Fruit fly (Drosophila melanogaster) whole organism, embryonic: ENCODE results near the gene rho-5.

Experiments
- Ada2b ChIP-seq: fragments of 200-800 bp; sonication (Bioruptor generic); IDR thresholded peaks from 2 replicates; pipeline ENCODE4 v1.3.6; 2022; ENCODE audit warnings: missing biosample characterization, missing genetic modification characterization
- BEAF-32 ChIP-seq: fragments of 200-800 bp; sonication (Bioruptor generic); optimal IDR thresholded peaks from 3 replicates; lab custom pipeline; 2017; ENCODE audit warnings: missing biosample characterization, missing genetic modification characterization, mild to moderate bottlenecking, moderate library complexity, missing genetic modification reagents
- CG10321 ChIP-seq: fragments of 200-800 bp; sonication (Bioruptor generic); IDR thresholded peaks from 2 replicates; pipeline ENCODE4 v1.3.6; 2022; ENCODE audit warnings: missing biosample characterization, missing genetic modification characterization
- CG10543 ChIP-seq: fragments of 200-800 bp; sonication (Bioruptor generic); optimal IDR thresholded peaks from 3 replicates; lab custom pipeline; 2017; ENCODE audit warnings: missing biosample characterization, mild to moderate bottlenecking, missing genetic modification characterization, moderate library complexity
- CG10654 ChIP-seq: fragments of 200-800 bp; sonication (Bioruptor generic); optimal IDR thresholded peaks from 2 replicates; lab custom pipeline; 2016; ENCODE audit warnings: missing biosample characterization, missing genetic modification characterization
- CG12391 ChIP-seq: fragments of 200-800 bp; sonication (Bioruptor generic); optimal IDR thresholded peaks from 3 replicates; lab custom pipeline; 2018; ENCODE audit warnings: missing biosample characterization, mild to moderate bottlenecking, missing genetic modification characterization, moderate library complexity
- CG14710 ChIP-seq: fragments of 200-800 bp; sonication (Bioruptor generic); optimal IDR thresholded peaks from 3 replicates; lab custom pipeline; 2019; ENCODE audit warnings: missing biosample characterization, mild to moderate bottlenecking, missing genetic modification characterization, moderate library complexity
- CG15514 ChIP-seq: fragments of 200-800 bp; sonication (Bioruptor generic); optimal IDR thresholded peaks from 3 replicates; lab custom pipeline; 2017; ENCODE audit warnings: missing biosample characterization, missing genetic modification characterization, mild to moderate bottlenecking, moderate library complexity, missing genetic modification reagents
- CG17361 ChIP-seq: fragments of 200-800 bp; sonication (Bioruptor generic); IDR thresholded peaks from 3 replicates; pipeline ENCODE4 v1.3.6; 2022; ENCODE audit warnings: missing biosample characterization, missing genetic modification characterization
- CG18599 ChIP-seq: fragments of 200-800 bp; sonication (Bioruptor generic); optimal IDR thresholded peaks from 3 replicates; lab custom pipeline; 2017; ENCODE audit warnings: missing biosample characterization, missing genetic modification characterization, mild to moderate bottlenecking, moderate library complexity, missing genetic modification reagents
- CG2116 ChIP-seq: fragments of 200-800 bp; sonication (Bioruptor generic); optimal IDR thresholded peaks from 3 replicates; lab custom pipeline; 2018; ENCODE audit warnings: missing biosample characterization, mild to moderate bottlenecking, missing genetic modification characterization
- CG31441 ChIP-seq: fragments of 200-800 bp; sonication (Bioruptor generic); IDR thresholded peaks from 2 replicates; pipeline ENCODE4 v1.3.6; 2022; ENCODE audit warnings: missing biosample characterization, missing genetic modification characterization
- CG3163 ChIP-seq: fragments of 200-800 bp; sonication (Bioruptor generic); optimal IDR thresholded peaks from 3 replicates; lab custom pipeline; 2016; ENCODE audit warnings: missing biosample characterization, missing genetic modification characterization
- CG3847 ChIP-seq: fragments of 200-800 bp; sonication (Bioruptor generic); IDR thresholded peaks from 2 replicates; pipeline ENCODE4 v1.3.6; 2022; ENCODE audit warnings: missing biosample characterization, missing genetic modification characterization
- CG4854 ChIP-seq: fragments of 200-800 bp; sonication (Bioruptor generic); optimal IDR thresholded peaks from 2 replicates; lab custom pipeline; 2016; ENCODE audit warnings: missing biosample characterization, missing genetic modification characterization, inconsistent platforms
- CG5953 ChIP-seq: fragments of 200-800 bp; sonication (Bioruptor generic); IDR thresholded peaks from 2 replicates; pipeline ENCODE4 v1.3.6; 2022; ENCODE audit warnings: missing biosample characterization, missing genetic modification characterization
- CG6689 ChIP-seq: fragments of 200-800 bp; sonication (Bioruptor generic); IDR thresholded peaks from 2 replicates; pipeline ENCODE4 v1.3.6; 2022; ENCODE audit warnings: missing biosample characterization, missing genetic modification characterization
- CG7357 ChIP-seq: fragments of 200-800 bp; sonication (Bioruptor generic); IDR thresholded peaks from 3 replicates; pipeline ENCODE4 v1.3.6; 2022; ENCODE audit warnings: missing biosample characterization, missing genetic modification characterization
- CG7987 ChIP-seq: fragments of 200-800 bp; sonication (Bioruptor generic); optimal IDR thresholded peaks from 2 replicates; lab custom pipeline; 2018; ENCODE audit warnings: missing biosample characterization, mild to moderate bottlenecking, missing genetic modification characterization, moderate library complexity
- CG8924 ChIP-seq: fragments of 200-800 bp; optimal IDR thresholded peaks from 3 replicates; lab custom pipeline; 2019; ENCODE audit warnings: missing biosample characterization, mild to moderate bottlenecking, missing genetic modification characterization, moderate library complexity
- CoRest ChIP-seq: fragments of 200-800 bp; sonication (Bioruptor generic); optimal IDR thresholded peaks from 3 replicates; lab custom pipeline; 2018; ENCODE audit warnings: missing biosample characterization, mild to moderate bottlenecking, missing genetic modification characterization, moderate library complexity
- CrebB ChIP-seq: fragments of 200-800 bp; sonication (Bioruptor generic); optimal IDR thresholded peaks from 3 replicates; lab custom pipeline; 2018; ENCODE audit warnings: missing biosample characterization, mild to moderate bottlenecking, missing genetic modification characterization
- Dip3 ChIP-seq: fragments of 200-800 bp; sonication (Bioruptor generic); optimal IDR thresholded peaks from 3 replicates; lab custom pipeline; 2016; ENCODE audit warnings: missing biosample characterization, missing genetic modification characterization
- Dp ChIP-seq: fragments of 200-800 bp; sonication (Bioruptor generic); optimal IDR thresholded peaks from 2 replicates; lab custom pipeline; 2018; ENCODE audit warnings: missing biosample characterization, mild to moderate bottlenecking, missing genetic modification characterization, moderate library complexity
- Ets65A ChIP-seq: fragments of 200-800 bp; sonication (Bioruptor generic); peaks from one replicate; lab custom pipeline; 2016; ENCODE audit warnings: missing biosample characterization, missing genetic modification characterization
- Lim3 ChIP-seq: fragments of 200-800 bp; sonication (Bioruptor generic); IDR thresholded peaks from 2 replicates; pipeline ENCODE4 v1.3.6; 2022; ENCODE audit warnings: missing biosample characterization, missing genetic modification characterization
- NC2β ChIP-seq: fragments of 200-800 bp; sonication (Bioruptor generic); optimal IDR thresholded peaks from 2 replicates; lab custom pipeline; 2016; ENCODE audit warnings: missing biosample characterization, missing genetic modification characterization
- Sin3A ChIP-seq: fragments of >200 bp; optimal IDR thresholded peaks from 2 replicates; lab custom pipeline; 2018
- Sox102F ChIP-seq: fragments of 200-800 bp; sonication (Bioruptor generic); optimal IDR thresholded peaks from 2 replicates; lab custom pipeline; 2018; ENCODE audit warnings: missing biosample characterization, mild to moderate bottlenecking, missing genetic modification characterization, moderate library complexity
- Sry-β ChIP-seq: fragments of 200-800 bp; sonication (Bioruptor generic); optimal IDR thresholded peaks from 2 replicates; lab custom pipeline; 2018; ENCODE audit warnings: missing biosample characterization, mild to moderate bottlenecking, missing genetic modification characterization, moderate library complexity
- Sry-δ ChIP-seq: fragments of 200-800 bp; sonication (Bioruptor generic); optimal IDR thresholded peaks from 2 replicates; lab custom pipeline; 2016; ENCODE audit warnings: missing biosample characterization, missing genetic modification characterization
- Vsx1 ChIP-seq: fragments of 200-800 bp; sonication (Bioruptor generic); optimal IDR thresholded peaks from 2 replicates; lab custom pipeline; 2017; ENCODE audit warnings: missing biosample characterization, mild to moderate bottlenecking, missing genetic modification characterization, missing genetic modification reagents
- YL-1 ChIP-seq: fragments of 200-800 bp; sonication (Bioruptor generic); optimal IDR thresholded peaks from 3 replicates; lab custom pipeline; 2017; ENCODE audit warnings: missing biosample characterization, mild to moderate bottlenecking, missing genetic modification characterization
- ash1 ChIP-seq: fragments of 200-800 bp; sonication (Bioruptor generic); optimal IDR thresholded peaks from 2 replicates; lab custom pipeline; 2018; ENCODE audit warnings: missing biosample characterization, mild to moderate bottlenecking, missing genetic modification characterization
- az2 ChIP-seq: fragments of 200-800 bp; sonication (Bioruptor generic); optimal IDR thresholded peaks from 3 replicates; lab custom pipeline; 2016; ENCODE audit warnings: missing biosample characterization, missing genetic modification characterization
- bcd ChIP-seq: fragments of 200-800 bp; sonication (Bioruptor generic); optimal IDR thresholded peaks from 2 replicates; lab custom pipeline; 2017; ENCODE audit warnings: missing biosample characterization, mild to moderate bottlenecking, missing genetic modification characterization
- bowl ChIP-seq: fragments of 200-800 bp; sonication (Bioruptor generic); IDR thresholded peaks from 2 replicates; pipeline ENCODE4 v1.3.6; 2022; ENCODE audit warnings: missing biosample characterization, missing genetic modification characterization
- chinmo ChIP-seq: fragments of 200-800 bp; sonication (Bioruptor generic); IDR thresholded peaks from 4 replicates; pipeline ENCODE4 v1.3.6; 2022; ENCODE audit warnings: missing biosample characterization, missing genetic modification characterization; ENCODE audit not compliant: partially characterized antibody
- danr ChIP-seq: fragments of 200-800 bp; sonication (Bioruptor generic); IDR thresholded peaks from 2 replicates; pipeline ENCODE4 v1.3.6; 2022; ENCODE audit warnings: missing biosample characterization, missing genetic modification characterization
- eyg ChIP-seq: fragments of 200-800 bp; sonication (Bioruptor generic); optimal IDR thresholded peaks from 3 replicates; lab custom pipeline; 2016; ENCODE audit warnings: missing biosample characterization, missing genetic modification characterization
- insv ChIP-seq, 2 experiments: fragments of 200-800 bp; sonication (Bioruptor generic); optimal IDR thresholded peaks; 3 replicates each; lab custom pipeline; 2016 to 2018; ENCODE audit warnings: missing biosample characterization in 2 of 2, missing genetic modification characterization in 2 of 2
- jigr1 ChIP-seq: fragments of 200-800 bp; sonication (Bioruptor generic); IDR thresholded peaks from 3 replicates; pipeline ENCODE4 v1.3.6; 2022; ENCODE audit warnings: missing biosample characterization, missing genetic modification characterization
- nom ChIP-seq: fragments of 200-800 bp; sonication (Bioruptor generic); optimal IDR thresholded peaks from 2 replicates; lab custom pipeline; 2017; ENCODE audit warnings: missing biosample characterization, missing genetic modification characterization, mild to moderate bottlenecking, moderate library complexity, missing genetic modification reagents
- psq ChIP-seq: fragments of 200-800 bp; sonication (Bioruptor generic); optimal IDR thresholded peaks from 2 replicates; lab custom pipeline; 2017; ENCODE audit warnings: missing biosample characterization, missing genetic modification characterization
- sima ChIP-seq: fragments of 200-800 bp; sonication (Bioruptor generic); optimal IDR thresholded peaks from 2 replicates; lab custom pipeline; 2016; ENCODE audit warnings: missing biosample characterization, missing genetic modification characterization
- ssp ChIP-seq: fragments of 200-800 bp; sonication (Bioruptor generic); IDR thresholded peaks from 2 replicates; pipeline ENCODE4 v1.3.6; 2022; ENCODE audit warnings: missing biosample characterization, missing genetic modification characterization
- stc ChIP-seq: fragments of 200-800 bp; sonication (Bioruptor generic); IDR thresholded peaks from 2 replicates; pipeline ENCODE4 v1.3.6; 2022; ENCODE audit warnings: missing biosample characterization, missing genetic modification characterization
- trh ChIP-seq: fragments of 200-800 bp; sonication (Bioruptor generic); optimal IDR thresholded peaks from 2 replicates; lab custom pipeline; 2016; ENCODE audit warnings: missing biosample characterization, missing genetic modification characterization
- twi ChIP-seq: fragments of 200-800 bp; optimal IDR thresholded peaks from 2 replicates; lab custom pipeline; 2019; ENCODE audit warnings: missing biosample characterization, mild to moderate bottlenecking, missing genetic modification characterization, moderate library complexity
- tx ChIP-seq: fragments of 200-800 bp; sonication (Bioruptor generic); optimal IDR thresholded peaks from 2 replicates; lab custom pipeline; 2016; ENCODE audit warnings: missing biosample characterization, missing genetic modification characterization

Gene rho-5

DNA sequence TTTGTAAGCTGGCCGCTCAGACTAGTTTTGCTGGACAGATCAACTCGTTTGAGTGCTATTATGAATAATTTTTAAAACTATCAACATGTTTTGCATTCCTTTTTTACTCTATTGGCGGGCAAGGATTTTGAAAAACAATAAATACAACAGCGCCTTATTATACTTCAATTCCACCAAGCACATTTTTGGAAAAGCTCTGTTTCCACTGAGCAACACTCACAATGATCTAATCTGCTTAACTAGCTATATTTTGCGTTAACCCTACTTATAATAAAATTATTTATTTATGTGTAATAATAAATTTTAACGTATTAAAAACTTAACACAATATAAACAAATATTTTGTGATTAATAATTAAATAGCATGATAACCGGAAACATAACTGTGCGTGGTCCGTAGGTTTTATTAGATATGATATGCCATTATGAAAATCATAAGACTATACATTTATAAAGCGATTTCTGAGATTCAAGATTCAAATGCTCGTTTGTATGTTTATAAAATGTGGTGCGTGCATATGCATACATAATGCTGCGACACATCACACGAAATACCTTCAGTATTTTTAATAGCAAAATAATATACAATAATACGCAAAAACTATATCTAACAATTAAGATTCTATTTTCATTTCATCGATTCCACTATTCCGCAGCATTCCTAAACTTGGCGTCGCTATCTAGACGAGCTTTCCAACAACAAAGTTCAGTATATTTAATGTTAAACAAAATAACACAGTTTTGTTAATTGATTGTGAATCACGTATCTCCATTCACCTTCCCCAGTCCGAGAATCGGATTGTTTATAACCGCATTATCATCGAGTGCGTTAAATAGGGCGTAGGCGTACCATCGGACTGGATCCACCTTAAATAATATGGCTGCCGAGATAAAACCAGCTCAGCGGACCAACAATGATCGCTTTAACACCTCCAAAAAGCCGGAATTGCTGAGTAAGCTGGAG is 49.2 kb upstream of the rho-5 start, which contains the start of the genes pie and Wdfy2 (continued):
- TF ChIP-seq CG10654 (no peak), Sin3A (no peak), BEAF-32 (GFP tag; lab: Kevin White, UChicago) (no peak), CG8924 (tag; lab: Kevin White, UChicago) (peak; percentile 10), CG17361 (GFP tag; lab: Robert Waterston, UW) (peak; percentile 56; the same call in 1 of the 3 replicates), CG2116 (GFP tag; lab: Kevin White, UChicago) (peak; percentile 77), nom (GFP tag; lab: Kevin White, UChicago) (no peak), CG31441 (GFP tag; lab: Robert Waterston, UW) (no peak), CG7987 (no peak), ash1 (GFP tag; lab: Kevin White, UChicago) (no peak), Vsx1 (GFP tag; lab: Kevin White, UChicago) (no peak), CG10321 (GFP tag; lab: Robert Waterston, UW) (no peak), CG12391 (tag; lab: Kevin White, UChicago) (peak; percentile 9), jigr1 (GFP tag; lab: Robert Waterston, UW) (no peak), insv (GFP tag; optimal IDR thresholded peaks at IDR 0.05; lab: Kevin White, UChicago) (no peak), CG10543 (GFP tag; lab: Kevin White, UChicago) (no peak), NC2β (no peak), ssp (GFP tag; lab: Robert Waterston, UW) (peak; percentile 97), az2 (GFP tag; lab: Kevin White, UChicago) (no peak), sima (GFP tag; lab: Kevin White, UChicago) (no peak), bowl (GFP tag; lab: Robert Waterston, UW) (no peak), CG6689 (no peak), twi (no peak), CG18599 (GFP tag; lab: Kevin White, UChicago) (no peak), danr (GFP tag; lab: Robert Waterston, UW) (no peak), CG7357 (GFP tag; lab: Robert Waterston, UW) (peak; percentile 97), stc (GFP tag; lab: Robert Waterston, UW) (no peak), CrebB (tag; lab: Kevin White, UChicago) (no peak), Dp (GFP tag; lab: Kevin White, UChicago) (peak; percentile 73), Sry-β (peak; percentile 36), bcd (GFP tag; lab: Kevin White, UChicago) (no peak), CG3163 (GFP tag; lab: Kevin White, UChicago) (no peak), psq (no peak), CoRest (tag; lab: Kevin White, UChicago) (peak; percentile 28), CG15514 (peak; percentile 22), Sox102F (no peak), CG3847 (no peak), CG14710 (tag; lab: Kevin White, UChicago) (peak; percentile 39), eyg (GFP tag; lab: Kevin White, UChicago) (no peak), CG4854 (GFP tag; lab: Kevin White, UChicago) (no peak), trh (GFP tag; lab: Kevin White, UChicago) (no peak), Sry-δ (GFP tag; lab: Kevin White, UChicago) (no peak), Ets65A (GFP tag; lab: Kevin White, UChicago) (no peak), CG5953 (GFP tag; lab: Robert Waterston, UW) (no peak), tx (GFP tag; lab: Kevin White, UChicago) (no peak), YL-1 (GFP tag; lab: Kevin White, UChicago) (peak; percentile 19), Dip3 (GFP tag; lab: Kevin White, UChicago) (no peak), Ada2b (GFP tag; lab: Robert Waterston, UW) (no peak), Lim3 (GFP tag; lab: Robert Waterston, UW) (no peak), chinmo (GFP tag; lab: Robert Waterston, UW) (no peak)
